Worm (Caenorhabditis elegans) whole organism, L3 larva: ENCODE measurements around the gene clu-1.

ENCODE experiments used
- R02D3.7 ChIP-seq: fragments of 150-350 bp; optimal IDR thresholded peaks from 2 replicates; lab custom pipeline; 2014; ENCODE audit warnings: missing biosample characterization, missing genetic modification characterization
- ama-1 ChIP-seq: fragments of 150-350 bp; optimal IDR thresholded peaks from 2 replicates; lab custom pipeline; 2018
- ceh-16 ChIP-seq: sonication (generic microtip); optimal IDR thresholded peaks from 2 replicates; lab custom pipeline; 2017; ENCODE audit warnings: missing biosample characterization, missing genetic modification characterization
- nhr-237 ChIP-seq: fragments of 150-350 bp; optimal IDR thresholded peaks from 2 replicates; lab custom pipeline; 2014; ENCODE audit warnings: missing biosample characterization, missing genetic modification characterization
- nhr-25 ChIP-seq: sonication (generic microtip); optimal IDR thresholded peaks from 2 replicates; lab custom pipeline; 2017; ENCODE audit warnings: missing biosample characterization, missing genetic modification characterization
- sea-2 ChIP-seq: fragments of 150-350 bp; sonication (generic microtip); optimal IDR thresholded peaks from 4 replicates; lab custom pipeline; 2014; ENCODE audit warnings: missing biosample characterization, missing genetic modification reagents, missing genetic modification characterization
- snpc-4 ChIP-seq: fragments of 150-350 bp; optimal IDR thresholded peaks from 2 replicates; lab custom pipeline; 2014; ENCODE audit warnings: missing biosample characterization, missing genetic modification characterization
- unc-62 ChIP-seq: fragments of 150-350 bp; sonication (generic microtip); optimal IDR thresholded peaks from 4 replicates; lab custom pipeline; 2014; ENCODE audit warnings: missing biosample characterization, missing genetic modification reagents, missing genetic modification characterization

ce11 chrIII:9516148-9516547, 5.1 kb downstream of the clu-1 start, which contains the start of gene F55H2.7:
- TF ChIP-seq snpc-4 (tag; lab: Kevin White, UChicago) (no peak), nhr-237 (tag; lab: Kevin White, UChicago) (no peak), ceh-16 (tag; lab: Kevin White, UChicago) (no peak), sea-2 (no peak), ama-1 (lab: Kevin White, UChicago) (no peak), R02D3.7 (tag; lab: Kevin White, UChicago) (no peak), nhr-25 (tag; lab: Kevin White, UChicago) (no peak), unc-62 (GFP tag; lab: Kevin White, UChicago) (no peak)
